Worm (Caenorhabditis elegans): Measurements from ENCODE around the gene F56B3.6.

Gene F56B3.6

DNA sequence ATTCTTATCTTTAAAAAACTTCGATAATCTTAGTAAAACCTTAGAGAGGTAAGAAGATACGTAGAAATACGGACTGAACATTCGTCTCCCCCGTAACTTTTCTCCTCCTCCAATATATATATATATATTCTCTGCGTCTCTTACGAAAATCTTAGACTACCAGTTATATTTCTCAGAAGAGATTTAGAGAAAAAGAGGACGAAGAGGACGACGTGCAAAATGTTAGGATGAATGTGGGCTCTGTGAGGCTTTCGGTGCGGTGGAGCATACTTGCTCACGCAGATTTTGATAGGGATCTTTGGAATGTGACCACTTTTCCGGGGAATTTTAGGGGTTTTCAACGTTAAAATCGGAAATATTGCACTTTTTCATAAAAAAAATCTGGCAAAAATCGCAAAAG is 40.6 kb downstream of the F56B3.6 start (continued):
- TF ChIP-seq skn-1 (tag; optimal IDR thresholded peaks at IDR 0.05) (no peak), snpc-1.2 (GFP tag; IDR thresholded peaks at IDR 0.05) (no peak), lin-38 (GFP tag; IDR thresholded peaks at IDR 0.05) (peak; percentile 77), set-16 (GFP tag; IDR thresholded peaks at IDR 0.05) (no peak), mxl-2 (GFP tag; conservative IDR thresholded peaks at IDR 0.05) (no peak), zfp-2 (tag; optimal IDR thresholded peaks at IDR 0.05) (no peak), tra-1 (GFP tag; IDR thresholded peaks at IDR 0.05) (no peak), pqm-1 (tag; optimal IDR thresholded peaks at IDR 0.05) (no peak), dpl-1 (GFP tag; optimal IDR thresholded peaks at IDR 0.05) (peak; percentile 60), dve-1 (tag; optimal IDR thresholded peaks at IDR 0.05; ENCODE audit: insufficient read depth) (peak; percentile 62), ZK337.2 (GFP tag; IDR thresholded peaks at IDR 0.05) (no peak), lim-7 (GFP tag; IDR thresholded peaks at IDR 0.05) (no peak), ctbp-1 (GFP tag; IDR thresholded peaks at IDR 0.05) (no peak), cey-2 (tag; optimal IDR thresholded peaks at IDR 0.05; ENCODE audit: borderline replicate concordance, insufficient read depth) (no peak), ceh-82 (tag; optimal IDR thresholded peaks at IDR 0.05) (no peak), mep-1 (tag; optimal IDR thresholded peaks at IDR 0.05) (peak; percentile 73), mdl-1 (tag; optimal IDR thresholded peaks at IDR 0.05) (peak in 1 of 2 experiments; percentile 64), pha-4 (GFP tag; IDR thresholded peaks at IDR 0.05) (no peak), pha-4 (tag; optimal IDR thresholded peaks at IDR 0.05) (no peak), lsy-2 (tag; optimal IDR thresholded peaks at IDR 0.05) (peak in 1 of 2 experiments; percentile 85), tag-97 (GFP tag; IDR thresholded peaks at IDR 0.05) (no peak), nhr-10 (tag; optimal IDR thresholded peaks at IDR 0.05) (no peak), ces-1 (GFP tag; optimal IDR thresholded peaks at IDR 0.05) (no peak), Y105C5A.15 (GFP tag; IDR thresholded peaks at IDR 0.05) (no peak), ceh-44 (GFP tag; IDR thresholded peaks at IDR 0.05) (no peak), unc-130 (GFP tag; optimal IDR thresholded peaks at IDR 0.05) (no peak), fos-1 (tag; optimal IDR thresholded peaks at IDR 0.05) (no peak)

DNA sequence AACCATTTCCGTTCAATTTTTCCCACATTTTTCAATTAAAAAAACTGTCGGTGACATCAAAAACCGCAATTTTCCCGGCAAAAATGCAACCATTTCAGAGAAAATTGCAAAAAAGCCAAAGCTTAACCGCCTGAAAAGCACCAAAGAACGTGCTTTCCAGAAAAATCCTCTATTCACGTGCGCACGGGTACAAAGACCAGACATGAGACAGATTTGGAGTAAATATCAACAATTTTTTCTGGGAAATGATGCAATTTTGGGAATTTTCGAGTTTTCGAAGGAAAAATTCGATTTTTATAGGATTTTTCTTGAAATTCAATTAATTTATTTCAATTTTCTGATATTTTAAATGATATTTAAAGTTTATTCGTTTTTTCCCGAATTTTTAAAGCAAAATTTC is 41.3 kb downstream of the F56B3.6 start:
- no peak for TF ChIP-seq lim-7 (GFP tag; IDR thresholded peaks at IDR 0.05)
- no peak for TF ChIP-seq lsy-2 (tag; optimal IDR thresholded peaks at IDR 0.05)
- TF ChIP-seq daf-16 (GFP tag; optimal IDR thresholded peaks at IDR 0.05) = no peak
- TF ChIP-seq daf-16 (tag; optimal IDR thresholded peaks at IDR 0.05) = peak; percentile 32
- TF ChIP-seq sdz-12 (GFP tag; optimal IDR thresholded peaks at IDR 0.05) = no peak
- TF ChIP-seq lin-13 (GFP tag; optimal IDR thresholded peaks at IDR 0.05) = no peak
- no peak for TF ChIP-seq nhr-25 (tag; optimal IDR thresholded peaks at IDR 0.05; ENCODE audit: borderline replicate concordance, insufficient read depth)
- peak; percentile 60 for TF ChIP-seq hlh-30 (tag; optimal IDR thresholded peaks at IDR 0.05; ENCODE audit: insufficient read depth)
- no peak for TF ChIP-seq attf-4 (tag; optimal IDR thresholded peaks at IDR 0.05)

DNA sequence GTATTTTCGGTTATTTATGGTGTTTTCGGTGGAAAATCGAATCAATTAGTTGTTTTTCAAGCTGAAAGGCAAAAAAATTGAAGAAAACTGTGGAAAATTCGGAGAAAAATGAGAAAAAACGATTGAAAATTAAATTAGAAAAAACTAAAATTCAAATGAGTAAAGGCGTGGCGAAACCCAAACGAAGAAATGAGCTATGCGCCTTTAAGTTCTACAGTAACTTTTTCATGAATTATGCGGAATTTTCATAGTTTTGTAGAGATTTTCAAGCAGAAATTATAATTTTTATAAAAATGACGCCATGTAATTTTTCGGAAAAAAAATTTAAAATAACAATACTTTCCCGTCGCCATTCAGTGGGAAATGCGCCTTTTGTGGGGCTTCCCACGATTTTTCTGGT is 41.8 kb downstream of the F56B3.6 start:
- no peak for TF ChIP-seq zfp-2 (tag; optimal IDR thresholded peaks at IDR 0.05)
- no peak for TF ChIP-seq ceh-62 (tag; optimal IDR thresholded peaks at IDR 0.05)
- TF ChIP-seq madf-5 (GFP tag; IDR thresholded peaks at IDR 0.05) = no peak
- no peak for TF ChIP-seq T26A8.4 (GFP tag; IDR thresholded peaks at IDR 0.05)
- no peak for TF ChIP-seq lin-15B (tag; optimal IDR thresholded peaks at IDR 0.05)
- TF ChIP-seq nhr-10 (tag; optimal IDR thresholded peaks at IDR 0.05) = no peak
- no peak for TF ChIP-seq ZK337.2 (GFP tag; IDR thresholded peaks at IDR 0.05)
- no peak for TF ChIP-seq lim-7 (GFP tag; IDR thresholded peaks at IDR 0.05)
- TF ChIP-seq D1046.2 (GFP tag; IDR thresholded peaks at IDR 0.05) = no peak
- no peak for TF ChIP-seq ZK546.5 (tag; optimal IDR thresholded peaks at IDR 0.05)
- TF ChIP-seq Y75B8A.6 (GFP tag; IDR thresholded peaks at IDR 0.05) = no peak
- TF ChIP-seq egl-27 (tag; optimal IDR thresholded peaks at IDR 0.05) = no peak
- no peak for TF ChIP-seq ceh-32 (tag; optimal IDR thresholded peaks at IDR 0.05; ENCODE audit: poor library complexity)

All from whole organism, L4 larva.